Fruit fly (Drosophila melanogaster) whole organism, adult: ENCODE results near the gene CG1847.
A peak's percentile ranks its signal among the peaks of the same experiment; 100 is the strongest.

Experiments
- CG11617 ChIP-seq: fragments of 200-800 bp; sonication (Bioruptor generic); optimal IDR thresholded peaks from 2 replicates; lab custom pipeline; 2017; ENCODE audit warnings: mild to moderate bottlenecking, missing biosample characterization, missing genetic modification reagents, missing genetic modification characterization
- CG12768 ChIP-seq: fragments of 200-800 bp; sonication (Bioruptor generic); optimal IDR thresholded peaks from 2 replicates; lab custom pipeline; 2017; ENCODE audit warnings: missing biosample characterization, missing genetic modification characterization, mild to moderate bottlenecking, moderate library complexity, missing genetic modification reagents
- CG14711 ChIP-seq: fragments of 200-800 bp; sonication (Bioruptor generic); optimal IDR thresholded peaks from 2 replicates; lab custom pipeline; 2018; ENCODE audit warnings: missing biosample characterization, mild to moderate bottlenecking, missing genetic modification characterization, moderate library complexity
- CG1620 ChIP-seq: fragments of 200-800 bp; sonication (Bioruptor generic); optimal IDR thresholded peaks from 2 replicates; lab custom pipeline; 2016; ENCODE audit warnings: missing biosample characterization, missing genetic modification characterization
- CG33017 ChIP-seq: fragments of 200-800 bp; sonication (Bioruptor generic); optimal IDR thresholded peaks from 2 replicates; lab custom pipeline; 2018; ENCODE audit warnings: missing biosample characterization, mild to moderate bottlenecking, missing genetic modification characterization, moderate library complexity
- CG5204 ChIP-seq: fragments of 200-800 bp; sonication (Bioruptor generic); optimal IDR thresholded peaks from 2 replicates; lab custom pipeline; 2016; ENCODE audit warnings: missing biosample characterization, missing genetic modification characterization
- CG7045 ChIP-seq: fragments of 200-800 bp; sonication (Bioruptor generic); optimal IDR thresholded peaks from 2 replicates; lab custom pipeline; 2017; ENCODE audit warnings: missing biosample characterization, mild to moderate bottlenecking, missing genetic modification characterization
- CG7101 ChIP-seq: fragments of 200-800 bp; sonication (Bioruptor generic); optimal IDR thresholded peaks from 2 replicates; lab custom pipeline; 2018; ENCODE audit warnings: missing biosample characterization, mild to moderate bottlenecking, missing genetic modification characterization, moderate library complexity
- Clk ChIP-seq: fragments of 200-800 bp; sonication (Bioruptor generic); optimal IDR thresholded peaks from 2 replicates; lab custom pipeline; 2017; ENCODE audit warnings: missing biosample characterization, missing genetic modification characterization
- Crg-1 ChIP-seq: fragments of 200-800 bp; sonication (Bioruptor generic); optimal IDR thresholded peaks from 2 replicates; lab custom pipeline; 2016; ENCODE audit warnings: missing biosample characterization, missing genetic modification characterization
- Hr96 ChIP-seq: fragments of 200-800 bp; sonication (Bioruptor generic); optimal IDR thresholded peaks from 2 replicates; lab custom pipeline; 2016; ENCODE audit warnings: missing biosample characterization, missing genetic modification characterization
- Mnt ChIP-seq: fragments of 200-800 bp; sonication (Bioruptor generic); optimal IDR thresholded peaks from 2 replicates; lab custom pipeline; 2016; ENCODE audit warnings: missing biosample characterization, mild to moderate bottlenecking, missing genetic modification characterization
- bab1 ChIP-seq: fragments of 200-800 bp; sonication (Bioruptor generic); optimal IDR thresholded peaks from 3 replicates; lab custom pipeline; 2019; ENCODE audit warnings: missing biosample characterization, mild to moderate bottlenecking, missing genetic modification characterization, moderate library complexity
- cic ChIP-seq: fragments of 200-800 bp; sonication (Bioruptor generic); optimal IDR thresholded peaks from 2 replicates; lab custom pipeline; 2017; ENCODE audit warnings: missing biosample characterization, mild to moderate bottlenecking, missing genetic modification characterization, moderate library complexity
- cnc ChIP-seq, 2 experiments: fragments of >200 bp; optimal IDR thresholded peaks; 2 replicates each; lab custom pipeline; 2017
- kay ChIP-seq: fragments of 200-800 bp; sonication (Bioruptor generic); peaks from one replicate; lab custom pipeline; 2016; ENCODE audit warnings: missing biosample characterization, missing genetic modification characterization, borderline replicate concordance
- ovo ChIP-seq: fragments of 200-800 bp; sonication (Bioruptor generic); optimal IDR thresholded peaks from 2 replicates; lab custom pipeline; 2016; ENCODE audit warnings: missing biosample characterization, missing genetic modification characterization
- pad ChIP-seq: fragments of 200-800 bp; sonication (Bioruptor generic); optimal IDR thresholded peaks from 3 replicates; lab custom pipeline; 2017; ENCODE audit warnings: missing biosample characterization, missing genetic modification characterization, mild to moderate bottlenecking, moderate library complexity, missing genetic modification reagents
- tj ChIP-seq: fragments of 200-800 bp; sonication (Bioruptor generic); optimal IDR thresholded peaks from 3 replicates; lab custom pipeline; 2017; ENCODE audit warnings: missing biosample characterization, mild to moderate bottlenecking, missing genetic modification characterization, moderate library complexity
- toe ChIP-seq: fragments of 200-800 bp; sonication (Bioruptor generic); optimal IDR thresholded peaks from 2 replicates; lab custom pipeline; 2016; ENCODE audit warnings: missing biosample characterization, missing genetic modification characterization

The CG1847 gene

dm6 chrX:11881686-11882085 is 12.7 kb downstream of the CG1847 start:
- TF ChIP-seq CG7045 (GFP tag; lab: Kevin White, UChicago) (no peak), bab1 (no peak), CG11617 (GFP tag; lab: Kevin White, UChicago) (no peak), kay (GFP tag; lab: Kevin White, UChicago) (no peak), cic (no peak), CG12768 (GFP tag; lab: Kevin White, UChicago) (no peak), toe (GFP tag; lab: Kevin White, UChicago) (no peak), CG7101 (tag; lab: Kevin White, UChicago) (no peak), ovo (no peak)

- no peak for TF ChIP-seq pad
- no peak for TF ChIP-seq tj (GFP tag; lab: Kevin White, UChicago)
- no peak for TF ChIP-seq Clk (GFP tag; lab: Kevin White, UChicago)
- no peak for TF ChIP-seq CG12768 (GFP tag; lab: Kevin White, UChicago)
- TF ChIP-seq CG7101 (tag; lab: Kevin White, UChicago), result no peak
- TF ChIP-seq ovo, result no peak
- no peak for TF ChIP-seq CG7045 (GFP tag; lab: Kevin White, UChicago)
- no peak for TF ChIP-seq cic
- TF ChIP-seq CG1620 (GFP tag; lab: Kevin White, UChicago), result no peak
- TF ChIP-seq CG11617 (GFP tag; lab: Kevin White, UChicago), result no peak
- TF ChIP-seq cnc (optimal IDR thresholded peaks at IDR 0.05; lab: Kevin White, UChicago), result no peak
- no peak for TF ChIP-seq kay (GFP tag; lab: Kevin White, UChicago)
- no peak for TF ChIP-seq Crg-1 (GFP tag; lab: Kevin White, UChicago)
- TF ChIP-seq Hr96 (GFP tag; lab: Kevin White, UChicago), result no peak
- no peak for TF ChIP-seq toe (GFP tag; lab: Kevin White, UChicago)
- no peak for TF ChIP-seq CG5204 (GFP tag; lab: Kevin White, UChicago)
- TF ChIP-seq bab1, result no peak
- TF ChIP-seq CG14711 (tag; lab: Kevin White, UChicago), result no peak
- no peak for TF ChIP-seq Mnt
These were observed 13.5 kb downstream of the CG1847 start for dm6 chrX:11882447-11882846.

dm6 chrX:11884134-11884533 is 15.2 kb downstream of the CG1847 start:
- TF ChIP-seq CG7101 (tag; lab: Kevin White, UChicago) (no peak), CG12768 (GFP tag; lab: Kevin White, UChicago) (no peak), Crg-1 (GFP tag; lab: Kevin White, UChicago) (no peak), CG5204 (GFP tag; lab: Kevin White, UChicago) (no peak), Clk (GFP tag; lab: Kevin White, UChicago) (no peak)

dm6 chrX:11885356-11885755 is 16.4 kb downstream of the CG1847 start:
- TF ChIP-seq CG7045 (GFP tag; lab: Kevin White, UChicago), result no peak
- no peak for TF ChIP-seq Mnt
- no peak for TF ChIP-seq CG7101 (tag; lab: Kevin White, UChicago)
- no peak for TF ChIP-seq CG33017 (tag; lab: Kevin White, UChicago)
- TF ChIP-seq pad, result no peak
- TF ChIP-seq CG1620 (GFP tag; lab: Kevin White, UChicago), result no peak
- TF ChIP-seq CG11617 (GFP tag; lab: Kevin White, UChicago), result no peak
- TF ChIP-seq CG5204 (GFP tag; lab: Kevin White, UChicago), result no peak
- TF ChIP-seq kay (GFP tag; lab: Kevin White, UChicago), result no peak
- no peak for TF ChIP-seq CG12768 (GFP tag; lab: Kevin White, UChicago)
- no peak for TF ChIP-seq cnc (optimal IDR thresholded peaks at IDR 0.05; lab: Kevin White, UChicago)
- TF ChIP-seq Clk (GFP tag; lab: Kevin White, UChicago), result no peak
- no peak for TF ChIP-seq Crg-1 (GFP tag; lab: Kevin White, UChicago)

- TF ChIP-seq CG11617 (GFP tag; lab: Kevin White, UChicago), result peak; percentile 41
- no peak for TF ChIP-seq CG33017 (tag; lab: Kevin White, UChicago)
- no peak for TF ChIP-seq CG7045 (GFP tag; lab: Kevin White, UChicago)
- peak; percentile 7 for TF ChIP-seq CG12768 (GFP tag; lab: Kevin White, UChicago)
- no peak for TF ChIP-seq Clk (GFP tag; lab: Kevin White, UChicago)
- TF ChIP-seq cic, result no peak
- peak; percentile 77 for TF ChIP-seq bab1
- no peak for TF ChIP-seq Hr96 (GFP tag; lab: Kevin White, UChicago)
- no peak for TF ChIP-seq kay (GFP tag; lab: Kevin White, UChicago)
- peak; percentile 39 for TF ChIP-seq tj (GFP tag; lab: Kevin White, UChicago)
- peak; percentile 75 for TF ChIP-seq Mnt
- TF ChIP-seq toe (GFP tag; lab: Kevin White, UChicago), result peak; percentile 36
- TF ChIP-seq ovo, result no peak
- peak; percentile 61 for TF ChIP-seq pad
- peak; percentile 61 for TF ChIP-seq Crg-1 (GFP tag; lab: Kevin White, UChicago)
- TF ChIP-seq CG7101 (tag; lab: Kevin White, UChicago), result peak; percentile 77
- peak; percentile 31 to 84 for TF ChIP-seq cnc (optimal IDR thresholded peaks at IDR 0.05; lab: Kevin White, UChicago)
- peak; percentile 55 for TF ChIP-seq CG14711 (tag; lab: Kevin White, UChicago)
- no peak for TF ChIP-seq CG5204 (GFP tag; lab: Kevin White, UChicago)
- TF ChIP-seq CG1620 (GFP tag; lab: Kevin White, UChicago), result peak; percentile 78
These were observed 18.0 kb downstream of the CG1847 start, which contains the start of the genes CG10353 and SelG for dm6 chrX:11886976-11887375. CG10353 (minus strand) TSS chrX:11887162. SelG (plus strand) TSS chrX:11887284.

dm6 chrX:11888142-11888541 is 19.2 kb downstream of the CG1847 start, which contains the start of gene CG1840:
CG1840 (plus strand) TSS chrX:11888352.
- TF ChIP-seq CG14711 (tag; lab: Kevin White, UChicago) (peak; percentile 39), CG1620 (GFP tag; lab: Kevin White, UChicago) (no peak), tj (GFP tag; lab: Kevin White, UChicago) (no peak), CG7101 (tag; lab: Kevin White, UChicago) (peak; percentile 40), Mnt (peak; percentile 21), CG5204 (GFP tag; lab: Kevin White, UChicago) (no peak), CG33017 (tag; lab: Kevin White, UChicago) (no peak), cnc (optimal IDR thresholded peaks at IDR 0.05; lab: Kevin White, UChicago) (peak in 1 of 2 experiments; percentile 39), bab1 (peak; percentile 48), Crg-1 (GFP tag; lab: Kevin White, UChicago) (peak; percentile 5), cic (no peak), kay (GFP tag; lab: Kevin White, UChicago) (no peak), CG12768 (GFP tag; lab: Kevin White, UChicago) (no peak)
